Fruit fly (Drosophila melanogaster) whole organism, embryonic: ENCODE measurements around the gene CG11178.

Experiments
- Atf6 ChIP-seq: fragments of 200-800 bp; sonication (Bioruptor generic); IDR thresholded peaks from 2 replicates; pipeline ENCODE4 v1.3.6; 2022; ENCODE audit warnings: missing biosample characterization, missing genetic modification characterization
- Bdp1 ChIP-seq: fragments of 200-800 bp; sonication (Bioruptor generic); optimal IDR thresholded peaks from 3 replicates; lab custom pipeline; 2016; ENCODE audit warnings: missing biosample characterization, missing genetic modification characterization
- CG10654 ChIP-seq: fragments of 200-800 bp; sonication (Bioruptor generic); optimal IDR thresholded peaks from 2 replicates; lab custom pipeline; 2016; ENCODE audit warnings: missing biosample characterization, missing genetic modification characterization
- CG11560 ChIP-seq: fragments of 200-800 bp; sonication (Bioruptor generic); IDR thresholded peaks from 3 replicates; pipeline ENCODE4 v1.3.6; 2022; ENCODE audit warnings: missing biosample characterization, missing genetic modification characterization
- CG11723 ChIP-seq: fragments of 200-800 bp; sonication (Bioruptor generic); optimal IDR thresholded peaks from 2 replicates; lab custom pipeline; 2017; ENCODE audit warnings: missing biosample characterization, mild to moderate bottlenecking, missing genetic modification characterization
- CG12769 ChIP-seq: fragments of 200-800 bp; sonication (Bioruptor generic); optimal IDR thresholded peaks from 2 replicates; lab custom pipeline; 2019; ENCODE audit warnings: missing biosample characterization, mild to moderate bottlenecking, missing genetic modification characterization, moderate library complexity
- CG14860 ChIP-seq: fragments of 200-800 bp; sonication (Bioruptor generic); IDR thresholded peaks from 3 replicates; pipeline ENCODE4 v1.3.6; 2022; ENCODE audit warnings: missing biosample characterization, missing genetic modification characterization; ENCODE audit not compliant: partially characterized antibody
- CG15269 ChIP-seq: fragments of 200-800 bp; sonication (Bioruptor generic); optimal IDR thresholded peaks from 2 replicates; lab custom pipeline; 2018; ENCODE audit warnings: missing biosample characterization, mild to moderate bottlenecking, missing genetic modification characterization, moderate library complexity
- CG17568 ChIP-seq: fragments of 200-800 bp; sonication (Bioruptor generic); optimal IDR thresholded peaks from 2 replicates; lab custom pipeline; 2018; ENCODE audit warnings: missing biosample characterization, mild to moderate bottlenecking, missing genetic modification characterization, moderate library complexity
- CG17802 ChIP-seq: fragments of 200-800 bp; sonication (Bioruptor generic); optimal IDR thresholded peaks from 2 replicates; lab custom pipeline; 2018; ENCODE audit warnings: missing biosample characterization, mild to moderate bottlenecking, missing genetic modification characterization, moderate library complexity
- CG18011 ChIP-seq: fragments of 200-800 bp; sonication (Bioruptor generic); optimal IDR thresholded peaks from 2 replicates; lab custom pipeline; 2017; ENCODE audit warnings: missing biosample characterization, missing genetic modification characterization, mild to moderate bottlenecking, moderate library complexity, missing genotype
- CG32772 ChIP-seq: fragments of 200-800 bp; sonication (Bioruptor generic); IDR thresholded peaks from 2 replicates; pipeline ENCODE4 v1.3.6; 2022; ENCODE audit warnings: missing biosample characterization, missing genetic modification characterization
- CG34376 ChIP-seq: fragments of 200-800 bp; sonication (Bioruptor generic); optimal IDR thresholded peaks from 2 replicates; lab custom pipeline; 2018; ENCODE audit warnings: missing biosample characterization, mild to moderate bottlenecking, missing genetic modification characterization
- CG3726 ChIP-seq: fragments of 200-800 bp; sonication (Bioruptor generic); IDR thresholded peaks from 3 replicates; pipeline ENCODE4, ENCODE4 v1.3.6; 2022; ENCODE audit warnings: missing biosample characterization, missing genetic modification characterization
- CG3847 ChIP-seq: fragments of 200-800 bp; sonication (Bioruptor generic); IDR thresholded peaks from 2 replicates; pipeline ENCODE4 v1.3.6; 2022; ENCODE audit warnings: missing biosample characterization, missing genetic modification characterization
- CG5953 ChIP-seq: fragments of 200-800 bp; sonication (Bioruptor generic); IDR thresholded peaks from 2 replicates; pipeline ENCODE4 v1.3.6; 2022; ENCODE audit warnings: missing biosample characterization, missing genetic modification characterization
- CG6765 ChIP-seq: fragments of 200-800 bp; sonication (Bioruptor generic); optimal IDR thresholded peaks from 3 replicates; lab custom pipeline; 2017; ENCODE audit warnings: missing biosample characterization, mild to moderate bottlenecking, missing genetic modification characterization
- CG7271 ChIP-seq: fragments of 200-800 bp; sonication (Bioruptor generic); optimal IDR thresholded peaks from 2 replicates; lab custom pipeline; 2018; ENCODE audit warnings: missing biosample characterization, mild to moderate bottlenecking, missing genetic modification characterization, moderate library complexity
- CG7963 ChIP-seq: fragments of 200-800 bp; sonication (Bioruptor generic); IDR thresholded peaks from 3 replicates; pipeline ENCODE4 v1.3.6; 2022; ENCODE audit warnings: missing biosample characterization, missing genetic modification characterization; ENCODE audit not compliant: partially characterized antibody
- CG8290 ChIP-seq, 3 experiments: fragments of 200-800 bp; sonication (Bioruptor generic); optimal IDR thresholded peaks; 2 replicates each; lab custom pipeline; 2016 to 2019; ENCODE audit warnings: missing biosample characterization in 3 of 3, missing genetic modification characterization in 3 of 3, mild to moderate bottlenecking in 2 of 3, moderate library complexity in 1 of 3
- CG8388 ChIP-seq: fragments of 200-800 bp; sonication (Bioruptor generic); optimal IDR thresholded peaks from 2 replicates; lab custom pipeline; 2019; ENCODE audit warnings: missing biosample characterization, mild to moderate bottlenecking, missing genetic modification characterization, moderate library complexity
- CG9437 ChIP-seq: fragments of 200-800 bp; sonication (Bioruptor generic); optimal IDR thresholded peaks from 2 replicates; lab custom pipeline; 2018; ENCODE audit warnings: missing biosample characterization, mild to moderate bottlenecking, missing genetic modification characterization
- CG9876 ChIP-seq: fragments of 200-800 bp; sonication (Bioruptor generic); optimal IDR thresholded peaks from 2 replicates; lab custom pipeline; 2016; ENCODE audit warnings: missing biosample characterization, missing genetic modification characterization
- CoRest ChIP-seq: fragments of 200-800 bp; sonication (Bioruptor generic); optimal IDR thresholded peaks from 3 replicates; lab custom pipeline; 2018; ENCODE audit warnings: missing biosample characterization, mild to moderate bottlenecking, missing genetic modification characterization, moderate library complexity
- Dp ChIP-seq: fragments of 200-800 bp; sonication (Bioruptor generic); optimal IDR thresholded peaks from 2 replicates; lab custom pipeline; 2018; ENCODE audit warnings: missing biosample characterization, mild to moderate bottlenecking, missing genetic modification characterization, moderate library complexity
- Gug ChIP-seq: fragments of 200-800 bp; sonication (Bioruptor generic); IDR thresholded peaks from 4 replicates; pipeline ENCODE4 v1.3.6; 2022; ENCODE audit warnings: missing biosample characterization, missing genetic modification characterization
- Lim3 ChIP-seq: fragments of 200-800 bp; sonication (Bioruptor generic); IDR thresholded peaks from 2 replicates; pipeline ENCODE4 v1.3.6; 2022; ENCODE audit warnings: missing biosample characterization, missing genetic modification characterization
- Meics ChIP-seq: fragments of 200-800 bp; sonication (Bioruptor generic); optimal IDR thresholded peaks from 2 replicates; lab custom pipeline; 2017; ENCODE audit warnings: missing biosample characterization, mild to moderate bottlenecking, missing genetic modification characterization
- Rfx ChIP-seq: fragments of 200-800 bp; sonication (Bioruptor generic); IDR thresholded peaks from 2 replicates; pipeline ENCODE4 v1.3.6; 2022; ENCODE audit warnings: missing biosample characterization, missing genetic modification characterization
- Side ChIP-seq: fragments of 200-800 bp; sonication (Bioruptor generic); optimal IDR thresholded peaks from 2 replicates; lab custom pipeline; 2016; ENCODE audit warnings: missing biosample characterization, missing genetic modification characterization
- Sin3A ChIP-seq: fragments of >200 bp; optimal IDR thresholded peaks from 2 replicates; lab custom pipeline; 2018
- Ssrp ChIP-seq: fragments of 200-800 bp; sonication (Bioruptor generic); optimal IDR thresholded peaks from 2 replicates; lab custom pipeline; 2018; ENCODE audit warnings: missing biosample characterization, mild to moderate bottlenecking, missing genetic modification characterization, moderate library complexity
- TFAM ChIP-seq: fragments of 200-800 bp; sonication (Bioruptor generic); optimal IDR thresholded peaks from 2 replicates; lab custom pipeline; 2017; ENCODE audit warnings: missing biosample characterization, missing genetic modification characterization, inconsistent platforms
- ac ChIP-seq: fragments of 200-800 bp; sonication (Bioruptor generic); optimal IDR thresholded peaks from 3 replicates; lab custom pipeline; 2017; ENCODE audit warnings: missing biosample characterization, mild to moderate bottlenecking, missing genetic modification characterization
- aop ChIP-seq: fragments of 200-800 bp; sonication (Bioruptor generic); IDR thresholded peaks from 2 replicates; pipeline ENCODE4 v1.3.6; 2022; ENCODE audit warnings: missing biosample characterization, missing genetic modification characterization
- bbx ChIP-seq: fragments of 200-800 bp; sonication (Bioruptor generic); IDR thresholded peaks from 2 replicates; pipeline ENCODE4 v1.3.6; 2022; ENCODE audit warnings: missing biosample characterization, missing genetic modification characterization; ENCODE audit not compliant: partially characterized antibody
- chif ChIP-seq, 2 experiments: fragments of 200-800 bp; sonication (Bioruptor generic); optimal IDR thresholded peaks; 3 replicates each; lab custom pipeline; 2016; ENCODE audit warnings: missing biosample characterization in 2 of 2, missing genetic modification characterization in 2 of 2
- corto ChIP-seq: fragments of 200-800 bp; sonication (Bioruptor generic); optimal IDR thresholded peaks from 2 replicates; lab custom pipeline; 2016; ENCODE audit warnings: missing biosample characterization, mild to moderate bottlenecking, missing genetic modification characterization, moderate library complexity
- crc ChIP-seq: fragments of 200-800 bp; sonication (Bioruptor generic); optimal IDR thresholded peaks from 2 replicates; lab custom pipeline; 2016; ENCODE audit warnings: missing biosample characterization, missing genetic modification characterization
- fd102C ChIP-seq: fragments of 200-800 bp; sonication (Bioruptor generic); optimal IDR thresholded peaks from 2 replicates; lab custom pipeline; 2018; ENCODE audit warnings: missing biosample characterization, mild to moderate bottlenecking, missing genetic modification characterization, moderate library complexity
- gce ChIP-seq: fragments of 200-800 bp; sonication (Bioruptor generic); IDR thresholded peaks from 3 replicates; pipeline ENCODE4 v1.3.6; 2022; ENCODE audit warnings: missing biosample characterization, missing genetic modification characterization
- gcm2 ChIP-seq: fragments of 200-800 bp; sonication (Bioruptor generic); optimal IDR thresholded peaks from 2 replicates; lab custom pipeline; 2016; ENCODE audit warnings: missing biosample characterization, missing genetic modification characterization
- grau ChIP-seq: fragments of 200-800 bp; optimal IDR thresholded peaks from 3 replicates; lab custom pipeline; 2019; ENCODE audit warnings: missing biosample characterization, mild to moderate bottlenecking, missing genetic modification characterization, moderate library complexity
- kah ChIP-seq: fragments of 200-800 bp; sonication (Bioruptor generic); optimal IDR thresholded peaks from 2 replicates; lab custom pipeline; 2018; ENCODE audit warnings: missing biosample characterization, mild to moderate bottlenecking, missing genetic modification characterization
- lilli ChIP-seq: fragments of 200-800 bp; sonication (Bioruptor generic); optimal IDR thresholded peaks from 3 replicates; lab custom pipeline; 2016; ENCODE audit warnings: missing biosample characterization, missing genetic modification characterization
- mld ChIP-seq: fragments of 200-800 bp; sonication (Bioruptor generic); IDR thresholded peaks from 3 replicates; pipeline ENCODE4 v1.3.6; 2022; ENCODE audit warnings: missing biosample characterization, missing genetic modification characterization; ENCODE audit not compliant: partially characterized antibody
- peb ChIP-seq: fragments of 200-800 bp; sonication (Bioruptor generic); IDR thresholded peaks from 2 replicates; pipeline ENCODE4 v1.3.6; 2022; ENCODE audit warnings: missing biosample characterization, missing genetic modification characterization
- repo ChIP-seq: fragments of 200-800 bp; sonication (Bioruptor generic); optimal IDR thresholded peaks from 2 replicates; lab custom pipeline; 2016; ENCODE audit warnings: missing biosample characterization, missing genetic modification characterization
- ro ChIP-seq: fragments of 200-800 bp; sonication (Bioruptor generic); IDR thresholded peaks from 2 replicates; pipeline ENCODE4 v1.3.6; 2022; ENCODE audit warnings: missing biosample characterization, missing genetic modification characterization
- slbo ChIP-seq: fragments of 200-800 bp; sonication (Bioruptor generic); IDR thresholded peaks from 2 replicates; pipeline ENCODE4 v1.3.6; 2022; ENCODE audit warnings: missing biosample characterization, missing genetic modification characterization
- tap ChIP-seq: fragments of 200-800 bp; optimal IDR thresholded peaks from 3 replicates; lab custom pipeline; 2019; ENCODE audit warnings: missing biosample characterization, mild to moderate bottlenecking, missing genetic modification characterization, moderate library complexity

The CG11178 gene

DNA sequence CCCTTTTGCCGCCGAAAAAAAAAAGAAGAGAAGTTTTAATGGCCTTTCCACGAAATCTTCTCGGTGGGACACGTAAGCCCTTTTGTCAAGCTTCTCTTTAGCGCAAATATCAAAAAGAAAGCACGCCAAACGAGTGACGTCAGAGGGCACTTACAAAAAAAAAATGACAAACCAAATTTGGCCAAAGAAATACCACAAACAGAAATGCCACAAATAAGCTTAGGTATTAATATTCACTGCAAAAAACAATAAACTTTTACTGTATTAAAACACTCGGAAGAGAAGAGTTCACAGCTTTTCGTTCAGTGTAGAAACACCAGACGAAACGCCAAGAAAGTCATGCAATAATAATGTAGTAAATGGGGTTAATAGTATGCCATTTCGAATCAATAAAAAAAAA, 37.4 kb upstream of the CG11178 start (continued):
- TF ChIP-seq CG17802 (tag; lab: Kevin White, UChicago) (no peak), Rfx (peak; percentile 49; the same call in 1 of the 2 replicates), CG10654 (GFP tag; lab: Kevin White, UChicago) (no peak), CG11723 (GFP tag; lab: Kevin White, UChicago) (no peak), tap (tag; lab: Kevin White, UChicago) (no peak), Bdp1 (no peak), CoRest (peak; percentile 9), chif (GFP tag; optimal IDR thresholded peaks at IDR 0.05; lab: Kevin White, UChicago) (no peak), CG5953 (no peak), CG9876 (no peak), Meics (GFP tag; lab: Kevin White, UChicago) (peak; percentile 10), CG32772 (GFP tag; lab: Robert Waterston, UW) (0 out of 2 replicates have a peak, but pooled peaks have one; percentile 24), CG15269 (tag; lab: Kevin White, UChicago) (peak; percentile 14), Lim3 (no peak), peb (GFP tag; lab: Robert Waterston, UW) (no peak), CG17568 (GFP tag; lab: Kevin White, UChicago) (no peak), CG11560 (tag; lab: Robert Waterston, UW) (no peak), CG3726 (GFP tag; lab: Robert Waterston, UW) (no peak), crc (GFP tag; lab: Kevin White, UChicago) (no peak), Gug (GFP tag; lab: Robert Waterston, UW) (no peak), grau (no peak), aop (GFP tag; lab: Robert Waterston, UW) (no peak), slbo (GFP tag; lab: Robert Waterston, UW) (peak; percentile 66), CG12769 (tag; lab: Kevin White, UChicago) (no peak), Atf6 (GFP tag; lab: Robert Waterston, UW) (peak; percentile 35; the same call in 1 of the 2 replicates), Dp (GFP tag; lab: Kevin White, UChicago) (no peak), ro (no peak), CG7963 (GFP tag; lab: Robert Waterston, UW) (no peak), kah (GFP tag; lab: Kevin White, UChicago) (no peak), CG3847 (GFP tag; lab: Robert Waterston, UW) (peak; percentile 45), CG6765 (GFP tag; lab: Kevin White, UChicago) (no peak), Sin3A (no peak), CG7271 (tag; lab: Kevin White, UChicago) (no peak), corto (no peak), Ssrp (tag; lab: Kevin White, UChicago) (no peak), CG14860 (no peak), fd102C (no peak), CG18011 (GFP tag; lab: Kevin White, UChicago) (no peak), CG8290 (GFP tag; optimal IDR thresholded peaks at IDR 0.05; lab: Kevin White, UChicago) (no peak), CG8290 (tag; optimal IDR thresholded peaks at IDR 0.05; lab: Kevin White, UChicago) (no peak), CG34376 (no peak), CG8388 (GFP tag; lab: Kevin White, UChicago) (no peak), Side (no peak), lilli (GFP tag; lab: Kevin White, UChicago) (no peak), gce (GFP tag; lab: Robert Waterston, UW) (no peak), gcm2 (GFP tag; lab: Kevin White, UChicago) (no peak), ac (GFP tag; lab: Kevin White, UChicago) (no peak), bbx (GFP tag; lab: Robert Waterston, UW) (no peak), CG9437 (GFP tag; lab: Kevin White, UChicago) (no peak), repo (GFP tag; lab: Kevin White, UChicago) (no peak), mld (no peak), TFAM (GFP tag; lab: Kevin White, UChicago) (no peak)
